Fruit fly (Drosophila melanogaster) whole organism, embryonic: ENCODE measurements around the gene Tango5.
A peak's percentile ranks its signal among the peaks of the same experiment; 100 is the strongest.

ENCODE experiments used
- Atf6 ChIP-seq: fragments of 200-800 bp; sonication (Bioruptor generic); IDR thresholded peaks from 2 replicates; pipeline ENCODE4 v1.3.6; 2022; ENCODE audit warnings: missing biosample characterization, missing genetic modification characterization
- Blimp-1 ChIP-seq: fragments of 200-800 bp; sonication (Bioruptor generic); optimal IDR thresholded peaks from 3 replicates; lab custom pipeline; 2018; ENCODE audit warnings: missing biosample characterization, missing genetic modification characterization, mild to moderate bottlenecking, moderate library complexity, missing genetic modification reagents
- CG10267 ChIP-seq: fragments of 200-800 bp; sonication (Bioruptor generic); optimal IDR thresholded peaks from 2 replicates; lab custom pipeline; 2018; ENCODE audit warnings: missing biosample characterization, mild to moderate bottlenecking, missing genetic modification characterization, moderate library complexity
- CG10321 ChIP-seq: fragments of 200-800 bp; sonication (Bioruptor generic); IDR thresholded peaks from 2 replicates; pipeline ENCODE4 v1.3.6; 2022; ENCODE audit warnings: missing biosample characterization, missing genetic modification characterization
- CG10979 ChIP-seq: fragments of 200-800 bp; sonication (Bioruptor generic); optimal IDR thresholded peaks from 2 replicates; lab custom pipeline; 2018; ENCODE audit warnings: missing biosample characterization, mild to moderate bottlenecking, missing genetic modification characterization, moderate library complexity
- CG11398 ChIP-seq: fragments of 200-800 bp; sonication (Bioruptor generic); optimal IDR thresholded peaks from 2 replicates; lab custom pipeline; 2016; ENCODE audit warnings: missing biosample characterization, missing genetic modification characterization
- CG11456 ChIP-seq: fragments of 200-800 bp; sonication (Bioruptor generic); IDR thresholded peaks from 3 replicates; pipeline ENCODE4 v1.3.6; 2022; ENCODE audit warnings: missing biosample characterization, missing genetic modification characterization
- CG11560 ChIP-seq: fragments of 200-800 bp; sonication (Bioruptor generic); IDR thresholded peaks from 3 replicates; pipeline ENCODE4 v1.3.6; 2022; ENCODE audit warnings: missing biosample characterization, missing genetic modification characterization
- CG11696 ChIP-seq: fragments of 200-800 bp; sonication (Bioruptor generic); IDR thresholded peaks from 2 replicates; pipeline ENCODE4 v1.3.6; 2022; ENCODE audit warnings: missing biosample characterization, missing genetic modification characterization
- CG12659 ChIP-seq: fragments of 200-800 bp; sonication (Bioruptor generic); optimal IDR thresholded peaks from 3 replicates; lab custom pipeline; 2017; ENCODE audit warnings: mild to moderate bottlenecking, missing biosample characterization, missing genetic modification reagents, missing genetic modification characterization
- CG13123 ChIP-seq: fragments of 200-800 bp; sonication (Bioruptor generic); optimal IDR thresholded peaks from 2 replicates; lab custom pipeline; 2016; ENCODE audit warnings: missing biosample characterization, missing genetic modification characterization
- CG13624 ChIP-seq: fragments of 200-800 bp; sonication (Bioruptor generic); optimal IDR thresholded peaks from 2 replicates; lab custom pipeline; 2016; ENCODE audit warnings: missing biosample characterization, missing genetic modification characterization
- CG14860 ChIP-seq: fragments of 200-800 bp; sonication (Bioruptor generic); IDR thresholded peaks from 3 replicates; pipeline ENCODE4 v1.3.6; 2022; ENCODE audit warnings: missing biosample characterization, missing genetic modification characterization; ENCODE audit not compliant: partially characterized antibody
- CG15269 ChIP-seq: fragments of 200-800 bp; sonication (Bioruptor generic); optimal IDR thresholded peaks from 2 replicates; lab custom pipeline; 2018; ENCODE audit warnings: missing biosample characterization, mild to moderate bottlenecking, missing genetic modification characterization, moderate library complexity
- CG17328 ChIP-seq: fragments of 200-800 bp; sonication (Bioruptor generic); IDR thresholded peaks from 2 replicates; pipeline ENCODE4 v1.3.6; 2022; ENCODE audit warnings: missing biosample characterization, missing genetic modification characterization
- CG17912 ChIP-seq: fragments of 200-800 bp; sonication (Bioruptor generic); optimal IDR thresholded peaks from 2 replicates; lab custom pipeline; 2018; ENCODE audit warnings: missing biosample characterization, mild to moderate bottlenecking, missing genetic modification characterization
- CG2202 ChIP-seq: fragments of 200-800 bp; sonication (Bioruptor generic); optimal IDR thresholded peaks from 2 replicates; lab custom pipeline; 2018; ENCODE audit warnings: missing biosample characterization, mild to moderate bottlenecking, missing genetic modification characterization
- CG30020 ChIP-seq: fragments of 200-800 bp; optimal IDR thresholded peaks from 2 replicates; lab custom pipeline; 2019; ENCODE audit warnings: missing biosample characterization, mild to moderate bottlenecking, missing genetic modification characterization, moderate library complexity
- CG33213 ChIP-seq: fragments of 200-800 bp; sonication (Bioruptor generic); optimal IDR thresholded peaks from 3 replicates; lab custom pipeline; 2016; ENCODE audit warnings: missing biosample characterization, missing genetic modification characterization
- CG33557 ChIP-seq: fragments of 200-800 bp; sonication (Bioruptor generic); optimal IDR thresholded peaks from 2 replicates; lab custom pipeline; 2019; ENCODE audit warnings: missing biosample characterization, mild to moderate bottlenecking, missing genetic modification characterization, moderate library complexity
- CG34376 ChIP-seq: fragments of 200-800 bp; sonication (Bioruptor generic); optimal IDR thresholded peaks from 2 replicates; lab custom pipeline; 2018; ENCODE audit warnings: missing biosample characterization, mild to moderate bottlenecking, missing genetic modification characterization
- CG4328 ChIP-seq: fragments of 200-800 bp; sonication (Bioruptor generic); optimal IDR thresholded peaks from 3 replicates; lab custom pipeline; 2017; ENCODE audit warnings: missing biosample characterization, missing genetic modification reagents, missing genetic modification characterization
- CG4617 ChIP-seq: fragments of 200-800 bp; sonication (Bioruptor generic); optimal IDR thresholded peaks from 3 replicates; lab custom pipeline; 2016; ENCODE audit warnings: missing biosample characterization, missing genetic modification characterization, borderline replicate concordance
- CG8359 ChIP-seq: fragments of 200-800 bp; sonication (Bioruptor generic); optimal IDR thresholded peaks from 2 replicates; lab custom pipeline; 2017; ENCODE audit warnings: missing biosample characterization, mild to moderate bottlenecking, missing genetic modification characterization, borderline replicate concordance
- CG9932 ChIP-seq: fragments of 200-800 bp; sonication (Bioruptor generic); IDR thresholded peaks from 2 replicates; pipeline ENCODE4 v1.3.6; 2022; ENCODE audit warnings: missing biosample characterization, missing genetic modification characterization
- CrebB ChIP-seq: fragments of 200-800 bp; sonication (Bioruptor generic); optimal IDR thresholded peaks from 3 replicates; lab custom pipeline; 2018; ENCODE audit warnings: missing biosample characterization, mild to moderate bottlenecking, missing genetic modification characterization
- Dek ChIP-seq: fragments of 200-800 bp; sonication (Bioruptor generic); optimal IDR thresholded peaks from 3 replicates; lab custom pipeline; 2019; ENCODE audit warnings: missing biosample characterization, mild to moderate bottlenecking, missing genetic modification characterization, moderate library complexity
- Drgx ChIP-seq: fragments of 200-800 bp; sonication (Bioruptor generic); IDR thresholded peaks from 2 replicates; pipeline ENCODE4 v1.3.6; 2022; ENCODE audit warnings: missing biosample characterization, missing genetic modification characterization
- HLHmδ ChIP-seq: fragments of 200-800 bp; sonication (Bioruptor generic); optimal IDR thresholded peaks from 2 replicates; lab custom pipeline; 2018; ENCODE audit warnings: missing biosample characterization, mild to moderate bottlenecking, missing genetic modification characterization, moderate library complexity
- Hr51 ChIP-seq, 2 experiments: fragments of 200-800 bp; sonication (Bioruptor generic); optimal IDR thresholded peaks; 2 replicates in 1 of 2; 3 replicates in 1 of 2; lab custom pipeline; 2016 to 2018; ENCODE audit warnings: missing biosample characterization in 2 of 2, missing genetic modification characterization in 2 of 2, mild to moderate bottlenecking in 1 of 2, moderate library complexity in 1 of 2
- NFAT ChIP-seq: fragments of 200-800 bp; sonication (Bioruptor generic); IDR thresholded peaks from 2 replicates; pipeline ENCODE4 v1.3.6; 2022; ENCODE audit warnings: missing biosample characterization, missing genetic modification characterization
- Nf-YC ChIP-seq: fragments of 200-800 bp; optimal IDR thresholded peaks from 3 replicates; lab custom pipeline; 2019; ENCODE audit warnings: missing biosample characterization, mild to moderate bottlenecking, missing genetic modification characterization, moderate library complexity
- Sin3A ChIP-seq: fragments of >200 bp; optimal IDR thresholded peaks from 2 replicates; lab custom pipeline; 2018
- Taf1 ChIP-seq: fragments of 200-800 bp; sonication (Bioruptor generic); IDR thresholded peaks from 2 replicates; pipeline ENCODE4 v1.3.6; 2022; ENCODE audit warnings: missing biosample characterization, missing genetic modification characterization
- bcd ChIP-seq: fragments of 200-800 bp; sonication (Bioruptor generic); optimal IDR thresholded peaks from 2 replicates; lab custom pipeline; 2017; ENCODE audit warnings: missing biosample characterization, mild to moderate bottlenecking, missing genetic modification characterization
- bigmax ChIP-seq: fragments of 200-800 bp; sonication (Bioruptor generic); optimal IDR thresholded peaks from 2 replicates; lab custom pipeline; 2018; ENCODE audit warnings: missing biosample characterization, mild to moderate bottlenecking, missing genetic modification characterization
- ems ChIP-seq: fragments of 200-800 bp; sonication (Bioruptor generic); optimal IDR thresholded peaks from 3 replicates; lab custom pipeline; 2016; ENCODE audit warnings: missing biosample characterization, missing genetic modification characterization
- grau ChIP-seq: fragments of 200-800 bp; optimal IDR thresholded peaks from 3 replicates; lab custom pipeline; 2019; ENCODE audit warnings: missing biosample characterization, mild to moderate bottlenecking, missing genetic modification characterization, moderate library complexity
- hb ChIP-seq: fragments of 200-800 bp; sonication (Bioruptor generic); IDR thresholded peaks from 3 replicates; pipeline ENCODE4 v1.3.6; 2022; ENCODE audit warnings: missing biosample characterization, missing genetic modification characterization; ENCODE audit not compliant: partially characterized antibody
- hkb ChIP-seq, 2 experiments: fragments of 200-800 bp in 1 of 2; fragments of >200 bp in 1 of 2; sonication (Bioruptor generic) in 1 of 2; IDR thresholded peaks in 1 of 2; optimal IDR thresholded peaks in 1 of 2; 2 replicates each; pipeline versions ENCODE4 v1.3.6 to Lab custom; 2017 to 2022; ENCODE audit warnings: missing biosample characterization in 1 of 2, missing genetic modification characterization in 1 of 2
- kni ChIP-seq: fragments of 200-800 bp; sonication (Bioruptor generic); optimal IDR thresholded peaks from 3 replicates; lab custom pipeline; 2017; ENCODE audit warnings: mild to moderate bottlenecking, missing biosample characterization, missing genetic modification reagents, missing genetic modification characterization
- lbe ChIP-seq: fragments of 200-800 bp; sonication (Bioruptor generic); optimal IDR thresholded peaks from 2 replicates; lab custom pipeline; 2016; ENCODE audit warnings: missing biosample characterization, mild to moderate bottlenecking, missing genetic modification characterization
- rib ChIP-seq: fragments of 200-800 bp; sonication (Bioruptor generic); IDR thresholded peaks from 2 replicates; pipeline ENCODE4 v1.3.6; 2022; ENCODE audit warnings: missing biosample characterization, missing genetic modification characterization
- schlank ChIP-seq: fragments of 200-800 bp; sonication (Bioruptor generic); optimal IDR thresholded peaks from 2 replicates; lab custom pipeline; 2018; ENCODE audit warnings: missing biosample characterization, mild to moderate bottlenecking, missing genetic modification characterization
- sna ChIP-seq: fragments of 200-800 bp; sonication (Bioruptor generic); IDR thresholded peaks from 2 replicates; pipeline ENCODE4 v1.3.6; 2022; ENCODE audit warnings: missing biosample characterization, missing genetic modification characterization; ENCODE audit not compliant: partially characterized antibody
- vvl ChIP-seq: fragments of 200-800 bp; sonication (Bioruptor generic); IDR thresholded peaks from 2 replicates; pipeline ENCODE4 v1.3.6; 2022; ENCODE audit warnings: missing biosample characterization, missing genetic modification characterization
- wek ChIP-seq: fragments of 200-800 bp; sonication (Bioruptor generic); optimal IDR thresholded peaks from 3 replicates; lab custom pipeline; 2018; ENCODE audit warnings: missing biosample characterization, mild to moderate bottlenecking, missing genetic modification characterization, moderate library complexity

Gene Tango5

DNA sequence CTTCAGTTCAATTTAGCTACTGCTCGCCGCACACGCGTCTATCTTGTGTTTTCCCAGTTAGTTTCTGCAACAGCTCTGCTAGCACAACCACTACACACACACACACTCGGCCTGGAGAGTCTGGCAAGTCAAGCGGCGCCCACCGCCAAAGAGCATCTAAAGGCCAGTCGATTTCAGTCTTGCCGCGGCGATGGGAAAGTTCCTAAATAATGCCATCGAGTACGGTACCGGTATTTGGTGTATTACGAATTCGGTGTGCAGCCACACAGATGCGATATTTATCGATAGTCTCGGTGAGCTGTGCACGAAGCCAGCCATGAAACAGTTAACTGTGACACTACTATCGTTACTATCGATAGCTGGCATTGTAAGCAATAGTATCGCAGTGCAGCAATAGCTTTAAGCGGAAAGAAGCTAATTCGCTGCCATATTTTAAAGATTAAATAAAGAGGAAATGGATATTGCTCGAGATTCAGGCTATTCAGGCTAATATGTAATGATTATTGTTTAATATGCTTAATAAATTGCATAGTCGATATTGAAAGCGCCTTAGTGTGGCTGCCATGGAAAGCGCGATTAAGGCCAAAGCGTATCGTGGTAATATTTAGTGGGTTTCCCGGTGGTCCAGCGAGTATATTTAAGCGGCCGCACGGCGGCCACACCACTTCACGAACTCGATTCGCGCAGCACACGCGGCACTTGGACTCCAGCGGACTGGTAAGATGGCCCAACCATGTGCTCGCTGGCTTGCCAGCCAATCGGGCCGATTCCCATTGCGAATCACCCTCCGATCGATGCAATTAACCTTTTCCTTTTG lies 19.2 kb downstream of the Tango5 start, which contains the start of gene stx (continued):
- TF ChIP-seq Hr51 (GFP tag; optimal IDR thresholded peaks at IDR 0.05; lab: Kevin White, UChicago) (peak in 1 of 2 experiments; percentile 0), bigmax (GFP tag; lab: Kevin White, UChicago) (peak; percentile 34), CG4328 (no peak), NFAT (GFP tag; lab: Robert Waterston, UW) (peak; percentile 78), lbe (GFP tag; lab: Kevin White, UChicago) (peak; percentile 8), Atf6 (GFP tag; lab: Robert Waterston, UW) (peak; percentile 56), Drgx (GFP tag; lab: Robert Waterston, UW) (peak; percentile 5; the same call in 1 of the 2 replicates), Sin3A (lab: Kevin White, UChicago) (peak; percentile 100), CG15269 (tag; lab: Kevin White, UChicago) (peak; percentile 16), CG30020 (peak; percentile 36), hkb (optimal IDR thresholded peaks at IDR 0.05; lab: Kevin White, UChicago) (peak; percentile 16), hkb (GFP tag; IDR thresholded peaks at IDR 0.05; lab: Robert Waterston, UW) (peak; percentile 50), schlank (tag; lab: Kevin White, UChicago) (peak; percentile 5), CG11398 (GFP tag; lab: Kevin White, UChicago) (peak; percentile 11), Nf-YC (tag; lab: Kevin White, UChicago) (peak; percentile 70), CG2202 (tag; lab: Kevin White, UChicago) (no peak), CG33213 (GFP tag; lab: Kevin White, UChicago) (peak; percentile 58), CG12659 (GFP tag; lab: Kevin White, UChicago) (peak; percentile 62), kni (GFP tag; lab: Kevin White, UChicago) (peak; percentile 54), Blimp-1 (no peak), CG34376 (GFP tag; lab: Kevin White, UChicago) (peak; percentile 51), CG10979 (no peak), CG13123 (GFP tag; lab: Kevin White, UChicago) (no peak), CG13624 (GFP tag; lab: Kevin White, UChicago) (peak; percentile 37), HLHmδ (GFP tag; lab: Kevin White, UChicago) (peak; percentile 91), CG4617 (no peak), CG11560 (tag; lab: Robert Waterston, UW) (0 out of 3 replicates have a peak, but pooled peaks have one; percentile 15), CG10267 (tag; lab: Kevin White, UChicago) (peak; percentile 63), Taf1 (GFP tag; lab: Robert Waterston, UW) (peak; percentile 8; the same call in 1 of the 2 replicates), CG10321 (GFP tag; lab: Robert Waterston, UW) (0 out of 2 replicates have a peak, but pooled peaks have one; percentile 30), CG9932 (GFP tag; lab: Robert Waterston, UW) (peak; percentile 51; the same call in 1 of the 2 replicates), CG33557 (GFP tag; lab: Kevin White, UChicago) (no peak), CG11696 (GFP tag; lab: Robert Waterston, UW) (0 out of 2 replicates have a peak, but pooled peaks have one; percentile 33), CG17912 (GFP tag; lab: Kevin White, UChicago) (peak; percentile 24), wek (peak; percentile 69), ems (GFP tag; lab: Kevin White, UChicago) (no peak), rib (peak; percentile 71; the same call in 1 of the 2 replicates), sna (peak; percentile 98), hb (GFP tag; lab: Robert Waterston, UW) (peak; percentile 98), CG14860 (GFP tag; lab: Robert Waterston, UW) (peak; percentile 98), CG11456 (GFP tag; lab: Robert Waterston, UW) (peak; percentile 80), CG17328 (GFP tag; lab: Robert Waterston, UW) (peak; percentile 48; the same call in 1 of the 2 replicates), grau (tag; lab: Kevin White, UChicago) (peak; percentile 2), Dek (tag; lab: Kevin White, UChicago) (peak; percentile 35), CrebB (tag; lab: Kevin White, UChicago) (peak; percentile 23), bcd (no peak), CG8359 (GFP tag; lab: Kevin White, UChicago) (no peak), vvl (GFP tag; lab: Robert Waterston, UW) (peak; percentile 35)
